Fruit fly (Drosophila melanogaster) whole organism, prepupa: ENCODE measurements around the gene CG14431.

ENCODE experiments used
- Blimp-1 ChIP-seq: fragments of 200-800 bp; sonication (Bioruptor generic); optimal IDR thresholded peaks from 3 replicates; lab custom pipeline; 2017; ENCODE audit warnings: missing biosample characterization, missing genetic modification characterization, mild to moderate bottlenecking, moderate library complexity, missing genetic modification reagents
- CG10631 ChIP-seq: fragments of 200-800 bp; sonication (Bioruptor generic); optimal IDR thresholded peaks from 2 replicates; lab custom pipeline; 2016; ENCODE audit warnings: missing biosample characterization, missing genetic modification characterization
- CG10669 ChIP-seq: fragments of 200-800 bp; sonication (Bioruptor generic); optimal IDR thresholded peaks from 3 replicates; lab custom pipeline; 2018; ENCODE audit warnings: missing biosample characterization, mild to moderate bottlenecking, missing genetic modification characterization, moderate library complexity
- CG11294 ChIP-seq: fragments of 200-800 bp; sonication (Bioruptor generic); IDR thresholded peaks from 2 replicates; pipeline ENCODE4 v1.3.6; 2022; ENCODE audit warnings: missing biosample characterization, missing genetic modification characterization
- CG11762 ChIP-seq: fragments of 200-800 bp; sonication (Bioruptor generic); optimal IDR thresholded peaks from 3 replicates; lab custom pipeline; 2016; ENCODE audit warnings: missing biosample characterization, missing genetic modification characterization; ENCODE audit not compliant: insufficient read depth
- CG11902 ChIP-seq: fragments of 200-800 bp; sonication (Bioruptor generic); optimal IDR thresholded peaks from 3 replicates; lab custom pipeline; 2016; ENCODE audit warnings: missing biosample characterization, missing genetic modification characterization
- CG1621 ChIP-seq: fragments of 200-800 bp; sonication (Bioruptor generic); optimal IDR thresholded peaks from 3 replicates; lab custom pipeline; 2018; ENCODE audit warnings: missing biosample characterization, mild to moderate bottlenecking, missing genetic modification characterization
- CG16779 ChIP-seq: fragments of 200-800 bp; sonication (Bioruptor generic); optimal IDR thresholded peaks from 3 replicates; lab custom pipeline; 2017; ENCODE audit warnings: missing biosample characterization, mild to moderate bottlenecking, missing genetic modification characterization
- CG3032 ChIP-seq: fragments of 200-800 bp; optimal IDR thresholded peaks from 2 replicates; lab custom pipeline; 2019; ENCODE audit warnings: missing biosample characterization, mild to moderate bottlenecking, missing genetic modification characterization, moderate library complexity
- CG31627 ChIP-seq: fragments of 200-800 bp; sonication (Bioruptor generic); optimal IDR thresholded peaks from 3 replicates; lab custom pipeline; 2016; ENCODE audit warnings: missing biosample characterization, missing genetic modification characterization
- CG32006 ChIP-seq: fragments of 200-800 bp; sonication (Bioruptor generic); optimal IDR thresholded peaks from 3 replicates; lab custom pipeline; 2017; ENCODE audit warnings: missing biosample characterization, mild to moderate bottlenecking, missing genetic modification characterization
- CG34406 ChIP-seq: fragments of 200-800 bp; sonication (Bioruptor generic); optimal IDR thresholded peaks from 3 replicates; lab custom pipeline; 2016; ENCODE audit warnings: missing biosample characterization, missing genetic modification characterization
- CG4318 ChIP-seq: fragments of 200-800 bp; sonication (Bioruptor generic); optimal IDR thresholded peaks from 3 replicates; lab custom pipeline; 2017; ENCODE audit warnings: missing biosample characterization, mild to moderate bottlenecking, missing genetic modification characterization
- CG6163 ChIP-seq: fragments of 200-800 bp; sonication (Bioruptor generic); IDR thresholded peaks from 3 replicates; pipeline ENCODE4 v1.3.6; 2022; ENCODE audit warnings: missing biosample characterization, missing genetic modification characterization
- CG6276 ChIP-seq: fragments of 200-800 bp; sonication (Bioruptor generic); optimal IDR thresholded peaks from 2 replicates; lab custom pipeline; 2017; ENCODE audit warnings: missing biosample characterization, mild to moderate bottlenecking, missing genetic modification characterization
- CG6808 ChIP-seq: fragments of 200-800 bp; sonication (Bioruptor generic); optimal IDR thresholded peaks from 3 replicates; lab custom pipeline; 2017; ENCODE audit warnings: missing biosample characterization, missing genetic modification characterization, mild to moderate bottlenecking, moderate library complexity, missing genetic modification reagents
- CG6854 ChIP-seq: fragments of 200-800 bp; sonication (Bioruptor generic); optimal IDR thresholded peaks from 2 replicates; lab custom pipeline; 2017; ENCODE audit warnings: missing biosample characterization, mild to moderate bottlenecking, missing genetic modification characterization
- CG8319 ChIP-seq: fragments of 200-800 bp; sonication (Bioruptor generic); optimal IDR thresholded peaks from 3 replicates; lab custom pipeline; 2016; ENCODE audit warnings: missing biosample characterization, missing genetic modification characterization
- CG9139 ChIP-seq: fragments of 200-800 bp; sonication (Bioruptor generic); optimal IDR thresholded peaks from 3 replicates; lab custom pipeline; 2017; ENCODE audit warnings: missing biosample characterization, mild to moderate bottlenecking, missing genetic modification characterization
- Eip75B ChIP-seq: fragments of 200-800 bp; sonication (Bioruptor generic); optimal IDR thresholded peaks from 3 replicates; lab custom pipeline; 2016; ENCODE audit warnings: missing biosample characterization, missing genetic modification characterization
- Ets21C ChIP-seq: fragments of 200-800 bp; sonication (Bioruptor generic); optimal IDR thresholded peaks from 3 replicates; lab custom pipeline; 2016; ENCODE audit warnings: missing biosample characterization, missing genetic modification characterization
- Ets96B ChIP-seq: fragments of 200-800 bp; optimal IDR thresholded peaks from 2 replicates; lab custom pipeline; 2019; ENCODE audit warnings: missing biosample characterization, mild to moderate bottlenecking, missing genetic modification characterization, moderate library complexity
- Gug ChIP-seq: fragments of 200-800 bp; sonication (Bioruptor generic); IDR thresholded peaks from 2 replicates; pipeline ENCODE4 v1.3.6; 2022; ENCODE audit warnings: missing biosample characterization, missing genetic modification characterization
- Hr38 ChIP-seq: sonication (Bioruptor generic); optimal IDR thresholded peaks from 2 replicates; lab custom pipeline; 2016; ENCODE audit warnings: missing biosample characterization, missing genetic modification characterization
- Hr39 ChIP-seq: fragments of 200-800 bp; sonication (Bioruptor generic); optimal IDR thresholded peaks from 2 replicates; lab custom pipeline; 2016; ENCODE audit warnings: missing biosample characterization, missing genetic modification characterization
- Hr4 ChIP-seq: fragments of 200-800 bp; sonication (Bioruptor generic); optimal IDR thresholded peaks from 3 replicates; lab custom pipeline; 2016; ENCODE audit warnings: missing biosample characterization, missing genetic modification characterization
- Lpt ChIP-seq: fragments of 200-800 bp; sonication (Bioruptor generic); optimal IDR thresholded peaks from 3 replicates; lab custom pipeline; 2016; ENCODE audit warnings: missing biosample characterization, missing genetic modification characterization
- Met ChIP-seq: fragments of 200-800 bp; sonication (Bioruptor generic); optimal IDR thresholded peaks from 3 replicates; lab custom pipeline; 2016; ENCODE audit warnings: missing biosample characterization, missing genetic modification characterization
- OdsH ChIP-seq: fragments of 200-800 bp; sonication (Bioruptor generic); optimal IDR thresholded peaks from 3 replicates; lab custom pipeline; 2016; ENCODE audit warnings: missing biosample characterization, missing genetic modification characterization
- Smox ChIP-seq: fragments of 200-800 bp; sonication (Bioruptor generic); optimal IDR thresholded peaks from 3 replicates; lab custom pipeline; 2016; ENCODE audit warnings: missing biosample characterization, missing genetic modification characterization
- Sox102F ChIP-seq: fragments of 200-800 bp; sonication (Bioruptor generic); optimal IDR thresholded peaks from 2 replicates; lab custom pipeline; 2016; ENCODE audit warnings: missing biosample characterization, mild to moderate bottlenecking, missing genetic modification characterization
- Sox14 ChIP-seq: fragments of 200-800 bp; sonication (Bioruptor generic); optimal IDR thresholded peaks from 3 replicates; lab custom pipeline; 2016; ENCODE audit warnings: missing biosample characterization, missing genetic modification characterization
- Sox15 ChIP-seq: fragments of 200-800 bp; sonication (Bioruptor generic); optimal IDR thresholded peaks from 3 replicates; lab custom pipeline; 2016; ENCODE audit warnings: missing biosample characterization, missing genetic modification characterization
- achi ChIP-seq: fragments of 200-800 bp; sonication (Bioruptor generic); optimal IDR thresholded peaks from 3 replicates; lab custom pipeline; 2016; ENCODE audit warnings: missing biosample characterization, missing genetic modification characterization
- cyc ChIP-seq: fragments of 200-800 bp; sonication (Bioruptor generic); optimal IDR thresholded peaks from 3 replicates; lab custom pipeline; 2016; ENCODE audit warnings: missing biosample characterization, missing genetic modification characterization
- dsx ChIP-seq: fragments of 200-800 bp; optimal IDR thresholded peaks from 3 replicates; lab custom pipeline; 2019; ENCODE audit warnings: missing biosample characterization, mild to moderate bottlenecking, missing genetic modification characterization, moderate library complexity; ENCODE audit not compliant: poor library complexity, severe bottlenecking
- eg ChIP-seq: fragments of 200-800 bp; sonication (Bioruptor generic); IDR thresholded peaks from 3 replicates; pipeline ENCODE4 v1.3.6; 2022; ENCODE audit warnings: missing biosample characterization, missing genetic modification characterization
- fd59A ChIP-seq: fragments of 200-800 bp; sonication (Bioruptor generic); optimal IDR thresholded peaks from 2 replicates; lab custom pipeline; 2017; ENCODE audit warnings: missing biosample characterization, mild to moderate bottlenecking, missing genetic modification characterization, missing genetic modification reagents
- fd85E ChIP-seq: fragments of 200-800 bp; sonication (Bioruptor generic); optimal IDR thresholded peaks from 3 replicates; lab custom pipeline; 2016; ENCODE audit warnings: missing biosample characterization, missing genetic modification characterization
- fkh ChIP-seq: fragments of 200-800 bp; sonication (Bioruptor generic); optimal IDR thresholded peaks from 3 replicates; lab custom pipeline; 2017; ENCODE audit warnings: missing biosample characterization, mild to moderate bottlenecking, missing genetic modification characterization, moderate library complexity
- lz ChIP-seq: fragments of 200-800 bp; sonication (Bioruptor generic); optimal IDR thresholded peaks from 3 replicates; lab custom pipeline; 2016; ENCODE audit warnings: missing biosample characterization, missing genetic modification characterization
- net ChIP-seq: fragments of 200-800 bp; sonication (Bioruptor generic); optimal IDR thresholded peaks from 3 replicates; lab custom pipeline; 2016; ENCODE audit warnings: missing biosample characterization, missing genetic modification characterization
- pdm3 ChIP-seq: fragments of 200-800 bp; sonication (Bioruptor generic); optimal IDR thresholded peaks from 3 replicates; lab custom pipeline; 2016; ENCODE audit warnings: missing biosample characterization, missing genetic modification characterization
- ss ChIP-seq, 2 experiments: fragments of 200-800 bp; sonication (Bioruptor generic); optimal IDR thresholded peaks; 2 replicates in 1 of 2; 3 replicates in 1 of 2; lab custom pipeline; 2017 to 2018; ENCODE audit warnings: mild to moderate bottlenecking in 2 of 2, missing biosample characterization in 2 of 2, missing genetic modification characterization in 2 of 2, moderate library complexity in 1 of 2
- topi ChIP-seq: fragments of 200-800 bp; sonication (Bioruptor generic); optimal IDR thresholded peaks from 3 replicates; lab custom pipeline; 2016; ENCODE audit warnings: missing biosample characterization, missing genetic modification characterization
- vri ChIP-seq: fragments of 200-800 bp; sonication (Bioruptor generic); optimal IDR thresholded peaks from 3 replicates; lab custom pipeline; 2016; ENCODE audit warnings: missing biosample characterization, mild to moderate bottlenecking, missing genetic modification characterization

CG14431 gene

dm6 chrX:6969364-6970137 lies 61.5 kb downstream of the CG14431 start, which contains the start of gene CG4586 (continued):
- peak; percentile 97 for TF ChIP-seq CG8319 (GFP tag; lab: Kevin White, UChicago)
- TF ChIP-seq pdm3 = peak; percentile 98
- peak; percentile 91 for TF ChIP-seq Sox15 (GFP tag; lab: Kevin White, UChicago)
- TF ChIP-seq achi (GFP tag; lab: Kevin White, UChicago) = peak; percentile 97
- TF ChIP-seq Smox = peak; percentile 97
- peak; percentile 96 for TF ChIP-seq CG11294 (GFP tag; lab: Robert Waterston, UW)
- peak; percentile 95 for TF ChIP-seq CG10631 (GFP tag; lab: Kevin White, UChicago)
- TF ChIP-seq fkh (GFP tag; lab: Kevin White, UChicago) = peak; percentile 82
- peak; percentile 97 for TF ChIP-seq Hr4 (GFP tag; lab: Kevin White, UChicago)
- peak; percentile 99 for TF ChIP-seq CG9139
- peak; percentile 81 for TF ChIP-seq CG11902 (GFP tag; lab: Kevin White, UChicago)
- peak; percentile 98 for TF ChIP-seq ss (GFP tag; optimal IDR thresholded peaks at IDR 0.05; lab: Kevin White, UChicago)
- peak; percentile 97 for TF ChIP-seq Hr39 (GFP tag; lab: Kevin White, UChicago)
- peak; percentile 95 for TF ChIP-seq cyc (GFP tag; lab: Kevin White, UChicago)
- peak; percentile 97 for TF ChIP-seq Eip75B (GFP tag; lab: Kevin White, UChicago)
- TF ChIP-seq eg (GFP tag; lab: Robert Waterston, UW) = peak; percentile 99
- peak; percentile 98 for TF ChIP-seq CG11762
- TF ChIP-seq net = peak; percentile 99
- TF ChIP-seq CG6276 (GFP tag; lab: Kevin White, UChicago) = peak; percentile 100
- TF ChIP-seq Hr38 (GFP tag; lab: Kevin White, UChicago) = peak; percentile 77
- TF ChIP-seq, all 60 proteins: peak for 60

- TF ChIP-seq CG8319 (GFP tag; lab: Kevin White, UChicago) (no peak), Hr38 (GFP tag; lab: Kevin White, UChicago) (no peak), dsx (GFP tag; lab: Kevin White, UChicago) (peak; percentile 3), CG11294 (GFP tag; lab: Robert Waterston, UW) (no peak), CG6276 (GFP tag; lab: Kevin White, UChicago) (no peak), topi (GFP tag; lab: Kevin White, UChicago) (peak; percentile 40), fd85E (GFP tag; lab: Kevin White, UChicago) (no peak), achi (GFP tag; lab: Kevin White, UChicago) (peak; percentile 1), Sox102F (GFP tag; lab: Kevin White, UChicago) (no peak), vri (GFP tag; lab: Kevin White, UChicago) (peak; percentile 27), Smox (peak; percentile 41), Ets21C (GFP tag; lab: Kevin White, UChicago) (no peak), Hr4 (GFP tag; lab: Kevin White, UChicago) (peak; percentile 13), CG4318 (no peak), Eip75B (GFP tag; lab: Kevin White, UChicago) (no peak), Sox14 (GFP tag; lab: Kevin White, UChicago) (peak; percentile 16), fkh (GFP tag; lab: Kevin White, UChicago) (peak; percentile 34), Sox15 (GFP tag; lab: Kevin White, UChicago) (no peak), CG32006 (GFP tag; lab: Kevin White, UChicago) (peak; percentile 0), CG34406 (GFP tag; lab: Kevin White, UChicago) (no peak), Blimp-1 (GFP tag; lab: Kevin White, UChicago) (no peak), Lpt (GFP tag; lab: Kevin White, UChicago) (no peak), CG10669 (GFP tag; lab: Kevin White, UChicago) (peak; percentile 22), CG9139 (no peak), CG3032 (tag; lab: Kevin White, UChicago) (peak; percentile 31), OdsH (GFP tag; lab: Kevin White, UChicago) (peak; percentile 19), CG6163 (GFP tag; lab: Robert Waterston, UW) (peak; percentile 39; the same call in 1 of the 3 replicates), fd59A (no peak), CG6854 (GFP tag; lab: Kevin White, UChicago) (no peak), CG6808 (GFP tag; lab: Kevin White, UChicago) (no peak), CG11902 (GFP tag; lab: Kevin White, UChicago) (no peak), Gug (no peak), eg (GFP tag; lab: Robert Waterston, UW) (peak; percentile 67; the same call in 2 of the 3 replicates), CG1621 (no peak), CG31627 (GFP tag; lab: Kevin White, UChicago) (peak; percentile 31), Met (no peak), net (no peak), CG16779 (tag; lab: Kevin White, UChicago) (no peak), Ets96B (tag; lab: Kevin White, UChicago) (peak; percentile 30), lz (peak; percentile 21)
Observed at dm6 chrX:6973340-6973739, 65.3 kb downstream of the CG14431 start, which contains the start of gene CG3040. CG3040 (minus strand) TSS chrX:6973393.
